Worm (Caenorhabditis elegans) whole organism, L1 larva: Measurements from ENCODE around the gene ins-6.
A peak's percentile ranks its signal among the peaks of the same experiment; 100 is the strongest.

Source experiments
- alr-1 ChIP-seq: fragments of 200-800 bp; sonication (Bioruptor generic); optimal IDR thresholded peaks from 2 replicates; lab custom pipeline; 2018; ENCODE audit warnings: borderline replicate concordance, mild to moderate bottlenecking, missing genetic modification characterization, missing compliant biosample characterization
- efl-1 ChIP-seq, 4 experiments: fragments of 150-350 bp; optimal IDR thresholded peaks in 3 of 4; peaks in 1 of 4; 1 replicate in 1 of 4; 2 replicates in 3 of 4; lab custom pipeline; 2014; ENCODE audit warnings: missing biosample characterization in 2 of 4, missing genetic modification characterization in 2 of 4, missing genetic modification reagents in 2 of 4
- egl-27 ChIP-seq, 2 experiments: fragments of 150-350 bp in 1 of 2; sonication (generic microtip); optimal IDR thresholded peaks; 3 replicates each; lab custom pipeline; 2017 to 2018; ENCODE audit warnings: missing biosample characterization in 2 of 2, missing genetic modification characterization in 2 of 2, missing genetic modification reagents in 2 of 2
- elt-3 ChIP-seq, 6 experiments: fragments of 150-350 bp in 1 of 6; sonication (generic microtip); optimal IDR thresholded peaks; 2 replicates each; lab custom pipeline; 2017 to 2018; ENCODE audit warnings: missing biosample characterization in 6 of 6, missing genetic modification characterization in 6 of 6, inconsistent platforms in 1 of 6
- hpl-2 ChIP-seq: fragments of 150-350 bp; optimal IDR thresholded peaks from 2 replicates; lab custom pipeline; 2014; ENCODE audit warnings: missing biosample characterization, missing genetic modification reagents, missing genetic modification characterization
- jun-1 ChIP-seq: fragments of 150-350 bp; optimal IDR thresholded peaks from 2 replicates; lab custom pipeline; 2014; ENCODE audit warnings: missing biosample characterization, missing genetic modification reagents, missing genetic modification characterization
- lsy-2 ChIP-seq, 2 experiments: fragments of 150-350 bp; optimal IDR thresholded peaks; 2 replicates each; lab custom pipeline; 2014; ENCODE audit warnings: missing biosample characterization in 2 of 2, missing genetic modification characterization in 2 of 2
- nhr-12 ChIP-seq: sonication (generic microtip); optimal IDR thresholded peaks from 2 replicates; lab custom pipeline; 2017; ENCODE audit warnings: missing biosample characterization, missing genetic modification characterization
- nhr-237 ChIP-seq: fragments of 150-350 bp; optimal IDR thresholded peaks from 2 replicates; lab custom pipeline; 2014; ENCODE audit warnings: missing biosample characterization, missing genetic modification characterization
- nhr-85 ChIP-seq: sonication (generic microtip); peaks from one replicate; lab custom pipeline; 2016; ENCODE audit warnings: missing genetic modification characterization, inconsistent platforms, missing compliant biosample characterization
- tbx-2 ChIP-seq: sonication (generic microtip); optimal IDR thresholded peaks from 2 replicates; lab custom pipeline; 2016; ENCODE audit warnings: missing genetic modification characterization, missing compliant biosample characterization
- zag-1 ChIP-seq: fragments of 150-350 bp; optimal IDR thresholded peaks from 2 replicates; lab custom pipeline; 2014; ENCODE audit warnings: missing biosample characterization, missing genetic modification characterization

DNA sequence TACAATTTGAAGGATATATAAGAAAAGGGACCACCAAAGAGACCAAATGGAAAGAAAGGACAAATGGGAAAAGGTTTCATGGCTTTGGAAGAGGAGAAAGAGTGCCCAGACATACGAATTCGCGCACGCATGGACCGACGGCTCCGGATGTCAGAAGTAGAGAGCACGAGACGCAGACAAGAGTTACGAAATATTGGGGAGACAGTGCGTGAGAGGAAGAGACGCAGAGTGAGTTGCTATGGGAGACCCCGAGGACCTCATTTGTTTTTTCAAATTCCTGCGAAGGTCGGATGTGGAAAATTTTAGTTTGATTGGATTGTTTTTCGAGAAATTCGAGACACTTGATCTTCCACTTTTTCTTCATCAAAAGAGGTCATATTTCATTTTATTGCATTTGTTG is 33.6 kb upstream of the ins-6 start:
- TF ChIP-seq nhr-85 (tag; lab: Kevin White, UChicago): no peak
- TF ChIP-seq zag-1 (tag; lab: Kevin White, UChicago): no peak
- TF ChIP-seq tbx-2 (tag; lab: Kevin White, UChicago): peak; percentile 35
- no peak for TF ChIP-seq nhr-237 (tag; lab: Kevin White, UChicago)
- no peak for TF ChIP-seq alr-1 (tag; lab: Kevin White, UChicago)
- no peak for TF ChIP-seq hpl-2 (GFP tag; lab: Kevin White, UChicago)
- no peak for TF ChIP-seq elt-3 (tag; optimal IDR thresholded peaks at IDR 0.05; lab: Kevin White, UChicago)
- TF ChIP-seq lsy-2 (tag; optimal IDR thresholded peaks at IDR 0.05; lab: Kevin White, UChicago): peak in 1 of 2 experiments; percentile 37
- no peak for TF ChIP-seq jun-1
- TF ChIP-seq efl-1 (optimal IDR thresholded peaks at IDR 0.05; lab: Kevin White, UChicago): peak; percentile 20 to 53
- TF ChIP-seq efl-1 (GFP tag; optimal IDR thresholded peaks at IDR 0.05 in 1 of 2; lab: Kevin White, UChicago): peak in 1 of 2 experiments; percentile 80
- no peak for TF ChIP-seq egl-27 (tag; optimal IDR thresholded peaks at IDR 0.05; lab: Kevin White, UChicago)
- TF ChIP-seq nhr-12 (tag; lab: Kevin White, UChicago): no peak
